Comparison of ENCODE assay signal across 1 fruit fly cellular context in the genomic region with DNA sequence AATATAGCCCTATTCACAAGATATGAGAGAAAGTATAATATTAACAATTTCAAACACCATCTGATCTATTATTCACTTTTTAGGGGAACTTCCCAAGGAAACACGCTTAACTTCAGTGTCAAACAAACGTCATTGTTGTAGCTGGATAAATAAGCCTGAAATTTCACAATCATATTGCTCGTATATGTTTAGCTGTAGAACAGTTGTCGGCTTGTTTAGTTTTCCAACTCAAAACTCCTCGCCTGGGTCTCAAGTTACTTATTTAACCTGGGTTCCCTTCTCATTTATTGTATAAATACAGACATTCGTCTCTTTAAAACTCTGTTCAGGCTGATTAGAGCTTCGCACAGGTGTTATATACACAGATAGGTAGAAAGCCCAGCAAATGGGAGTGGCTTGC.
A peak's percentile ranks its signal among the peaks of the same experiment; 100 is the strongest.
TF ChIP-seq lines count a peak whose summit lies in the region.

No protein-coding gene starts in this region.

TF ChIP-seq in whole organism, embryonic, 481 proteins besides CTCF, POLR2A, EP300 and RAD21 (continued from another document and continues in another):
- TF ChIP-seq exex (tag; optimal IDR thresholded peaks at IDR 0.05; lab: Kevin White, UChicago) (no peak), pb (GFP tag; optimal IDR thresholded peaks at IDR 0.05; lab: Kevin White, UChicago) (no peak), Optix (GFP tag; IDR thresholded peaks at IDR 0.05; lab: Robert Waterston, UW) (0 out of 3 replicates have a peak, but pooled peaks have one; percentile 14), Atf6 (GFP tag; IDR thresholded peaks at IDR 0.05; lab: Robert Waterston, UW) (peak; percentile 68; the same call in 1 of the 2 replicates), CG15479 (GFP tag; optimal IDR thresholded peaks at IDR 0.05; lab: Kevin White, UChicago) (no peak), CG4854 (GFP tag; optimal IDR thresholded peaks at IDR 0.05; lab: Kevin White, UChicago) (peak; percentile 42), sob (GFP tag; IDR thresholded peaks at IDR 0.05; lab: Robert Waterston, UW) (peak; percentile 61; the same call in 1 of the 2 replicates), amos (GFP tag; IDR thresholded peaks at IDR 0.05; lab: Robert Waterston, UW; ENCODE audit: partially characterized antibody) (no peak), Med (GFP tag; lab: Kevin White, UChicago) (peak; percentile 86), insv (GFP tag; optimal IDR thresholded peaks at IDR 0.05; lab: Kevin White, UChicago) (peak in 1 of 2 experiments; percentile 7), usp (GFP tag; optimal IDR thresholded peaks at IDR 0.05; lab: Kevin White, UChicago) (no peak), ATbp (GFP tag; optimal IDR thresholded peaks at IDR 0.05; lab: Kevin White, UChicago) (peak; percentile 61), Fer2 (tag; optimal IDR thresholded peaks at IDR 0.05; lab: Kevin White, UChicago) (peak; percentile 5), CG12769 (tag; optimal IDR thresholded peaks at IDR 0.05; lab: Kevin White, UChicago) (peak; percentile 58), HLH4C (GFP tag; IDR thresholded peaks at IDR 0.05; lab: Robert Waterston, UW; ENCODE audit: partially characterized antibody) (no peak), CG12104 (GFP tag; optimal IDR thresholded peaks at IDR 0.05; lab: Kevin White, UChicago) (peak; percentile 23), lov (optimal IDR thresholded peaks at IDR 0.05; lab: Kevin White, UChicago) (no peak), lov (GFP tag; IDR thresholded peaks at IDR 0.05; lab: Robert Waterston, UW) (no peak), PHDP (tag; optimal IDR thresholded peaks at IDR 0.05; lab: Kevin White, UChicago) (peak; percentile 54), Fer1 (GFP tag; optimal IDR thresholded peaks at IDR 0.05; lab: Kevin White, UChicago) (peak; percentile 65), CG2678 (tag; optimal IDR thresholded peaks at IDR 0.05; lab: Kevin White, UChicago) (peak; percentile 65), sd (tag; optimal IDR thresholded peaks at IDR 0.05; lab: Kevin White, UChicago) (peak; percentile 3), CG6654 (GFP tag; optimal IDR thresholded peaks at IDR 0.05; lab: Kevin White, UChicago) (no peak), CG13123 (GFP tag; optimal IDR thresholded peaks at IDR 0.05; lab: Kevin White, UChicago) (peak; percentile 38), hth (optimal IDR thresholded peaks at IDR 0.05; lab: Kevin White, UChicago) (no peak), MTF-1 (GFP tag; optimal IDR thresholded peaks at IDR 0.05; lab: Kevin White, UChicago; ENCODE audit: borderline replicate concordance) (no peak), CG7556 (GFP tag; optimal IDR thresholded peaks at IDR 0.05; lab: Kevin White, UChicago) (peak; percentile 0), tup (GFP tag; optimal IDR thresholded peaks at IDR 0.05; lab: Kevin White, UChicago) (peak; percentile 22), tio (GFP tag; optimal IDR thresholded peaks at IDR 0.05; lab: Kevin White, UChicago) (peak; percentile 15), kay (GFP tag; optimal IDR thresholded peaks at IDR 0.05; lab: Kevin White, UChicago) (no peak), sqz (GFP tag; optimal IDR thresholded peaks at IDR 0.05; lab: Kevin White, UChicago) (no peak), CG10321 (GFP tag; IDR thresholded peaks at IDR 0.05; lab: Robert Waterston, UW) (0 out of 2 replicates have a peak, but pooled peaks have one; percentile 18), CG13287 (GFP tag; IDR thresholded peaks at IDR 0.05; lab: Robert Waterston, UW; ENCODE audit: partially characterized antibody) (no peak), vnd (GFP tag; IDR thresholded peaks at IDR 0.05; lab: Robert Waterston, UW; ENCODE audit: partially characterized antibody) (no peak), CG17385 (GFP tag; optimal IDR thresholded peaks at IDR 0.05; lab: Kevin White, UChicago) (peak; percentile 13), eve (GFP tag; optimal IDR thresholded peaks at IDR 0.05; lab: Kevin White, UChicago) (no peak), Max (GFP tag; optimal IDR thresholded peaks at IDR 0.05; lab: Kevin White, UChicago) (no peak), CG31365 (tag; optimal IDR thresholded peaks at IDR 0.05; lab: Kevin White, UChicago) (peak; percentile 40), Oaz (GFP tag; IDR thresholded peaks at IDR 0.05; lab: Robert Waterston, UW) (no peak), CG2129 (GFP tag; IDR thresholded peaks at IDR 0.05; lab: Robert Waterston, UW; ENCODE audit: partially characterized antibody) (no peak), nerfin-1 (tag; optimal IDR thresholded peaks at IDR 0.05; lab: Kevin White, UChicago) (no peak), YL-1 (GFP tag; optimal IDR thresholded peaks at IDR 0.05; lab: Kevin White, UChicago) (no peak), unpg (GFP tag; optimal IDR thresholded peaks at IDR 0.05; lab: Kevin White, UChicago) (peak; percentile 33), BtbVII (GFP tag; optimal IDR thresholded peaks at IDR 0.05; lab: Kevin White, UChicago) (peak; percentile 17), Nf-YC (tag; optimal IDR thresholded peaks at IDR 0.05; lab: Kevin White, UChicago) (no peak), CG8290 (GFP tag; optimal IDR thresholded peaks at IDR 0.05; lab: Kevin White, UChicago) (no peak), CG8290 (tag; optimal IDR thresholded peaks at IDR 0.05; lab: Kevin White, UChicago) (peak in 1 of 2 experiments; percentile 56), lab (GFP tag; optimal IDR thresholded peaks at IDR 0.05; lab: Kevin White, UChicago) (peak; percentile 83), danr (GFP tag; IDR thresholded peaks at IDR 0.05; lab: Robert Waterston, UW) (no peak), caup (GFP tag; optimal IDR thresholded peaks at IDR 0.05; lab: Kevin White, UChicago; ENCODE audit: severe bottlenecking) (peak; percentile 55), Elba2 (GFP tag; optimal IDR thresholded peaks at IDR 0.05; lab: Kevin White, UChicago) (no peak), Dbx (GFP tag; IDR thresholded peaks at IDR 0.05; lab: Robert Waterston, UW) (0 out of 3 replicates have a peak, but pooled peaks have one; percentile 34), CG7745 (tag; optimal IDR thresholded peaks at IDR 0.05; lab: Kevin White, UChicago) (no peak), CG12071 (GFP tag; optimal IDR thresholded peaks at IDR 0.05; lab: Kevin White, UChicago) (peak; percentile 43), Neu2 (GFP tag; optimal IDR thresholded peaks at IDR 0.05; lab: Kevin White, UChicago; ENCODE audit: borderline replicate concordance) (no peak), gsb-n (tag; optimal IDR thresholded peaks at IDR 0.05; lab: Kevin White, UChicago) (peak; percentile 3), Fer3 (tag; optimal IDR thresholded peaks at IDR 0.05; lab: Kevin White, UChicago) (peak; percentile 55), Asciz (GFP tag; optimal IDR thresholded peaks at IDR 0.05; lab: Kevin White, UChicago) (peak; percentile 35), CG3847 (GFP tag; IDR thresholded peaks at IDR 0.05; lab: Robert Waterston, UW) (no peak), CG1792 (GFP tag; optimal IDR thresholded peaks at IDR 0.05; lab: Kevin White, UChicago) (peak; percentile 13), D (optimal IDR thresholded peaks at IDR 0.05; lab: Kevin White, UChicago) (no peak), D (GFP tag; optimal IDR thresholded peaks at IDR 0.05; lab: Kevin White, UChicago) (no peak), CG14965 (GFP tag; optimal IDR thresholded peaks at IDR 0.05; lab: Kevin White, UChicago; ENCODE audit: borderline replicate concordance) (no peak), mirr (GFP tag; optimal IDR thresholded peaks at IDR 0.05; lab: Kevin White, UChicago) (peak; percentile 47), CG17186 (GFP tag; optimal IDR thresholded peaks at IDR 0.05; lab: Kevin White, UChicago) (no peak), gcm2 (GFP tag; optimal IDR thresholded peaks at IDR 0.05; lab: Kevin White, UChicago) (no peak), odd (GFP tag; optimal IDR thresholded peaks at IDR 0.05; lab: Kevin White, UChicago) (peak; percentile 20), bcd (GFP tag; optimal IDR thresholded peaks at IDR 0.05; lab: Kevin White, UChicago) (peak; percentile 12), Dip2 (GFP tag; IDR thresholded peaks at IDR 0.05; lab: Robert Waterston, UW) (no peak), CG2120 (GFP tag; optimal IDR thresholded peaks at IDR 0.05; lab: Kevin White, UChicago) (peak; percentile 47), CrebB (tag; optimal IDR thresholded peaks at IDR 0.05; lab: Kevin White, UChicago) (peak; percentile 49), Atf-2 (GFP tag; optimal IDR thresholded peaks at IDR 0.05; lab: Kevin White, UChicago) (peak; percentile 8), Sox102F (GFP tag; optimal IDR thresholded peaks at IDR 0.05; lab: Kevin White, UChicago) (peak; percentile 14), Side (GFP tag; optimal IDR thresholded peaks at IDR 0.05; lab: Kevin White, UChicago) (peak; percentile 19), seq (GFP tag; IDR thresholded peaks at IDR 0.05; lab: Robert Waterston, UW) (peak; percentile 51; the same call in 1 of the 2 replicates), Myb (GFP tag; optimal IDR thresholded peaks at IDR 0.05; lab: Kevin White, UChicago) (peak; percentile 5), fd96Cb (tag; optimal IDR thresholded peaks at IDR 0.05; lab: Kevin White, UChicago) (no peak), kni (GFP tag; optimal IDR thresholded peaks at IDR 0.05; lab: Kevin White, UChicago) (peak; percentile 26), CG6854 (GFP tag; optimal IDR thresholded peaks at IDR 0.05; lab: Kevin White, UChicago) (peak; percentile 39), GATAe (GFP tag; conservative IDR thresholded peaks at IDR 0.05; lab: Robert Waterston, UW) (no peak), CG12236 (GFP tag; optimal IDR thresholded peaks at IDR 0.05; lab: Kevin White, UChicago) (peak; percentile 47), run (tag; optimal IDR thresholded peaks at IDR 0.05; lab: Kevin White, UChicago) (no peak), CG9817 (tag; optimal IDR thresholded peaks at IDR 0.05; lab: Kevin White, UChicago) (peak; percentile 19), CG10543 (GFP tag; optimal IDR thresholded peaks at IDR 0.05; lab: Kevin White, UChicago) (peak; percentile 35), Meics (GFP tag; optimal IDR thresholded peaks at IDR 0.05; lab: Kevin White, UChicago) (peak; percentile 56), sna (GFP tag; IDR thresholded peaks at IDR 0.05; lab: Robert Waterston, UW; ENCODE audit: partially characterized antibody) (no peak), CG8089 (GFP tag; optimal IDR thresholded peaks at IDR 0.05; lab: Kevin White, UChicago) (peak; percentile 9), CG13775 (GFP tag; optimal IDR thresholded peaks at IDR 0.05; lab: Kevin White, UChicago) (no peak), cas (GFP tag; IDR thresholded peaks at IDR 0.05; lab: Robert Waterston, UW) (no peak), CG15269 (tag; optimal IDR thresholded peaks at IDR 0.05; lab: Kevin White, UChicago) (peak; percentile 37), Hr39 (optimal IDR thresholded peaks at IDR 0.05; lab: Kevin White, UChicago) (no peak), CG33213 (GFP tag; optimal IDR thresholded peaks at IDR 0.05; lab: Kevin White, UChicago) (peak; percentile 41), ewg (GFP tag; optimal IDR thresholded peaks at IDR 0.05; lab: Kevin White, UChicago) (no peak), CG16863 (GFP tag; optimal IDR thresholded peaks at IDR 0.05; lab: Kevin White, UChicago) (peak; percentile 2), so (GFP tag; IDR thresholded peaks at IDR 0.05; lab: Robert Waterston, UW) (0 out of 3 replicates have a peak, but pooled peaks have one; percentile 22), B-H2 (GFP tag; optimal IDR thresholded peaks at IDR 0.05; lab: Kevin White, UChicago) (no peak), tin (GFP tag; optimal IDR thresholded peaks at IDR 0.05; lab: Kevin White, UChicago) (no peak), Aef1 (GFP tag; IDR thresholded peaks at IDR 0.05; lab: Robert Waterston, UW) (no peak), sens (GFP tag; lab: Kevin White, UChicago) (peak; percentile 63), cad (GFP tag; optimal IDR thresholded peaks at IDR 0.05; lab: Kevin White, UChicago) (no peak), scrt (GFP tag; optimal IDR thresholded peaks at IDR 0.05; lab: Kevin White, UChicago) (no peak), Kr (GFP tag; optimal IDR thresholded peaks at IDR 0.05; lab: Kevin White, UChicago) (no peak), z (GFP tag; IDR thresholded peaks at IDR 0.05; lab: Robert Waterston, UW) (0 out of 3 replicates have a peak, but pooled peaks have one; percentile 21), disco-r (GFP tag; optimal IDR thresholded peaks at IDR 0.05; lab: Kevin White, UChicago) (peak; percentile 26), CG10209 (GFP tag; optimal IDR thresholded peaks at IDR 0.05; lab: Kevin White, UChicago) (peak; percentile 51), Ptx1 (GFP tag; IDR thresholded peaks at IDR 0.05; lab: Robert Waterston, UW) (no peak), pfk (GFP tag; optimal IDR thresholded peaks at IDR 0.05; lab: Kevin White, UChicago) (peak; percentile 5), CG6175 (GFP tag; IDR thresholded peaks at IDR 0.05; lab: Robert Waterston, UW) (no peak), cato (GFP tag; optimal IDR thresholded peaks at IDR 0.05; lab: Kevin White, UChicago; ENCODE audit: borderline replicate concordance) (no peak), otp (GFP tag; IDR thresholded peaks at IDR 0.05; lab: Robert Waterston, UW) (peak; percentile 58; the same call in 1 of the 3 replicates), HmgZ (tag; optimal IDR thresholded peaks at IDR 0.05; lab: Kevin White, UChicago) (peak; percentile 16), Hmr (GFP tag; optimal IDR thresholded peaks at IDR 0.05; lab: Kevin White, UChicago) (peak; percentile 79), CG10431 (GFP tag; optimal IDR thresholded peaks at IDR 0.05; lab: Kevin White, UChicago) (peak; percentile 3), CG6813 (GFP tag; optimal IDR thresholded peaks at IDR 0.05; lab: Kevin White, UChicago) (peak; percentile 54), Dad (GFP tag; optimal IDR thresholded peaks at IDR 0.05; lab: Kevin White, UChicago) (no peak), CG2875 (GFP tag; optimal IDR thresholded peaks at IDR 0.05; lab: Kevin White, UChicago) (peak; percentile 49), CG12155 (GFP tag; optimal IDR thresholded peaks at IDR 0.05; lab: Kevin White, UChicago) (no peak), CG6689 (GFP tag; IDR thresholded peaks at IDR 0.05; lab: Robert Waterston, UW) (no peak), HLH3B (GFP tag; IDR thresholded peaks at IDR 0.05; lab: Robert Waterston, UW) (peak; percentile 43; the same call in 1 of the 2 replicates), sima (GFP tag; optimal IDR thresholded peaks at IDR 0.05; lab: Kevin White, UChicago) (no peak), CG33557 (GFP tag; optimal IDR thresholded peaks at IDR 0.05; lab: Kevin White, UChicago) (peak; percentile 23), chm (GFP tag; IDR thresholded peaks at IDR 0.05; lab: Robert Waterston, UW) (peak; percentile 12; the same call in 1 of the 2 replicates), CG4328 (GFP tag; optimal IDR thresholded peaks at IDR 0.05; lab: Kevin White, UChicago) (peak; percentile 38), Xbp1 (GFP tag; optimal IDR thresholded peaks at IDR 0.05; lab: Kevin White, UChicago) (no peak), Rfx (GFP tag; IDR thresholded peaks at IDR 0.05; lab: Robert Waterston, UW) (peak; percentile 51; the same call in 1 of the 2 replicates), inv (GFP tag; IDR thresholded peaks at IDR 0.05; lab: Robert Waterston, UW; ENCODE audit: partially characterized antibody) (no peak)
